Fruit fly (Drosophila melanogaster) whole organism, pupa: ENCODE measurements around the gene Taf10.

Source experiments
- CG10348 ChIP-seq: fragments of 200-800 bp; sonication (Bioruptor generic); IDR thresholded peaks from 2 replicates; pipeline ENCODE4 v1.3.6; 2022; ENCODE audit warnings: missing biosample characterization, missing genetic modification characterization
- CG13204 ChIP-seq: fragments of 200-800 bp; sonication (Bioruptor generic); optimal IDR thresholded peaks from 2 replicates; lab custom pipeline; 2018; ENCODE audit warnings: missing biosample characterization, mild to moderate bottlenecking, missing genetic modification characterization, moderate library complexity
- CG17806 ChIP-seq: fragments of 200-800 bp; sonication (Bioruptor generic); optimal IDR thresholded peaks from 2 replicates; lab custom pipeline; 2018; ENCODE audit warnings: missing biosample characterization, mild to moderate bottlenecking, missing genetic modification characterization, moderate library complexity
- CG32121 ChIP-seq: fragments of 200-800 bp; sonication (Bioruptor generic); IDR thresholded peaks from 2 replicates; pipeline ENCODE4 v1.3.6; 2022; ENCODE audit warnings: missing biosample characterization, missing genetic modification characterization
- CG9948 ChIP-seq: fragments of 200-800 bp; sonication (Bioruptor generic); optimal IDR thresholded peaks from 2 replicates; lab custom pipeline; 2018; ENCODE audit warnings: missing biosample characterization, mild to moderate bottlenecking, missing genetic modification characterization, moderate library complexity
- EcR ChIP-seq: fragments of 200-800 bp; sonication (Bioruptor generic); optimal IDR thresholded peaks from 3 replicates; lab custom pipeline; 2019; ENCODE audit warnings: missing biosample characterization, missing genetic modification characterization, mild to moderate bottlenecking, moderate library complexity, missing genetic modification reagents
- Snoo ChIP-seq: fragments of 200-800 bp; sonication (Bioruptor generic); optimal IDR thresholded peaks from 3 replicates; lab custom pipeline; 2017; ENCODE audit warnings: missing biosample characterization, mild to moderate bottlenecking, missing genetic modification characterization, inconsistent platforms
- gl ChIP-seq: fragments of 200-800 bp; sonication (Bioruptor generic); optimal IDR thresholded peaks from 2 replicates; lab custom pipeline; 2018; ENCODE audit warnings: missing biosample characterization, mild to moderate bottlenecking, missing genetic modification characterization
- rn ChIP-seq: fragments of 200-800 bp; sonication (Bioruptor generic); IDR thresholded peaks from 2 replicates; pipeline ENCODE4 v1.3.6; 2022; ENCODE audit warnings: missing biosample characterization, missing genetic modification characterization

DNA sequence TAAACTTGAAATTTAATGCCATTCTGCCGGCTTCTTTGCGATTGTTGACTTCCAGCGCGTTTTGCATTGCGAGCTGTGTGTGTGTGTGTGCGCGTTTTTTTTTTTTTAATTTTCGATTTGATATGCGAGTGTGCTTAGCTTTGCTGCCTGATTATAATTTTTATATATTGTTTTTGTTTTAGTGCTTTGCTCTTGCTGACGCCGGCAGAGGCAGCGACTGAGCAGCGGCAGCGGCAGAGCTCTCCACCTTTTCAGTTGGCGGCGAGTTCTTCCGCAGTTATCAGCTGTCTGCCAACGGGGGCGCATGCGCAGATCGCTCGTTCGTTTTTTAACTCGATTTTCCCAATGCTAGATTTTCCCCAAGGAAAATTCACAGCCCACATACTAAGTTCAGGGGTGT, 32.2 kb upstream of the Taf10 start:
- TF ChIP-seq rn (GFP tag; lab: Robert Waterston, UW) (no peak), EcR (GFP tag; lab: Kevin White, UChicago) (peak; percentile 35), gl (tag; lab: Kevin White, UChicago) (no peak), CG32121 (no peak), CG10348 (GFP tag; lab: Robert Waterston, UW) (no peak), CG13204 (GFP tag; lab: Kevin White, UChicago) (no peak), CG17806 (tag; lab: Kevin White, UChicago) (no peak), CG9948 (tag; lab: Kevin White, UChicago) (no peak), Snoo (tag; lab: Kevin White, UChicago) (no peak)
